Fruit fly (Drosophila melanogaster): ENCODE data around the gene Dip-B.

The Dip-B gene

dm6 chr3R:13782035-13782434, at the start of gene Dip-B:
Gene Dip-B, plus strand, starts transcription at chr3R:13782288.
- TF ChIP-seq D19B (GFP tag; optimal IDR thresholded peaks at IDR 0.05) (peak; percentile 98), stwl (tag; optimal IDR thresholded peaks at IDR 0.05) (no peak), CHES-1-like (GFP tag; optimal IDR thresholded peaks at IDR 0.05) (no peak), chn (GFP tag; optimal IDR thresholded peaks at IDR 0.05) (no peak), nom (GFP tag; optimal IDR thresholded peaks at IDR 0.05) (peak; percentile 35), MBD-R2 (GFP tag; IDR thresholded peaks at IDR 0.05) (peak; percentile 60; the same call in 1 of the 2 replicates), CG5953 (GFP tag; IDR thresholded peaks at IDR 0.05) (no peak), CG4854 (GFP tag; optimal IDR thresholded peaks at IDR 0.05) (peak; percentile 43), CG10274 (GFP tag; optimal IDR thresholded peaks at IDR 0.05) (no peak), crp (GFP tag; optimal IDR thresholded peaks at IDR 0.05) (peak in 1 of 2 experiments; percentile 71), CG6791 (GFP tag; IDR thresholded peaks at IDR 0.05; ENCODE audit: partially characterized antibody) (no peak), CG11247 (GFP tag; IDR thresholded peaks at IDR 0.05) (no peak), pzg (GFP tag; optimal IDR thresholded peaks at IDR 0.05) (peak; percentile 47), gfzf (GFP tag; optimal IDR thresholded peaks at IDR 0.05) (peak; percentile 19), ac (GFP tag; optimal IDR thresholded peaks at IDR 0.05) (no peak), sens (GFP tag) (peak; percentile 66), klu (GFP tag; IDR thresholded peaks at IDR 0.05) (no peak), Dek (tag; optimal IDR thresholded peaks at IDR 0.05) (no peak), ara (GFP tag; IDR thresholded peaks at IDR 0.05) (no peak), chinmo (GFP tag; IDR thresholded peaks at IDR 0.05; ENCODE audit: partially characterized antibody) (0 out of 4 replicates have a peak, but pooled peaks have one; percentile 10), yki (optimal IDR thresholded peaks at IDR 0.05) (no peak), CG7271 (tag; optimal IDR thresholded peaks at IDR 0.05) (no peak), Med (GFP tag) (peak; percentile 60)

dm6 chr3R:13735304-13735898, 46.7 kb upstream of the Dip-B start:
- no peak for TF ChIP-seq bigmax (GFP tag; optimal IDR thresholded peaks at IDR 0.05)
- no peak for TF ChIP-seq Spps (tag; optimal IDR thresholded peaks at IDR 0.05)
- TF ChIP-seq Deaf1 (tag; optimal IDR thresholded peaks at IDR 0.05), result peak; percentile 91
- TF ChIP-seq abd-A (tag; optimal IDR thresholded peaks at IDR 0.05), result peak; percentile 17
- no peak for TF ChIP-seq MESR4 (GFP tag; optimal IDR thresholded peaks at IDR 0.05)
- 0 out of 2 replicates have a peak, but pooled peaks have one; percentile 16 for TF ChIP-seq CG10959 (GFP tag; IDR thresholded peaks at IDR 0.05)
- TF ChIP-seq CG10274 (GFP tag; optimal IDR thresholded peaks at IDR 0.05), result no peak
- 0 out of 2 replicates have a peak, but pooled peaks have one; percentile 23 for TF ChIP-seq Rfx (GFP tag; IDR thresholded peaks at IDR 0.05)
- peak; percentile 68 for TF ChIP-seq CG18476 (GFP tag; optimal IDR thresholded peaks at IDR 0.05)
- TF ChIP-seq CG5953 (GFP tag; IDR thresholded peaks at IDR 0.05), result no peak
- TF ChIP-seq Jarid2 (GFP tag; optimal IDR thresholded peaks at IDR 0.05), result peak; percentile 16
- 0 out of 3 replicates have a peak, but pooled peaks have one; percentile 12 for TF ChIP-seq C15 (GFP tag; IDR thresholded peaks at IDR 0.05)
- TF ChIP-seq Pdp1 (GFP tag; optimal IDR thresholded peaks at IDR 0.05), result peak in 1 of 2 experiments; percentile 64
- TF ChIP-seq CG9817 (tag; optimal IDR thresholded peaks at IDR 0.05), result no peak
- TF ChIP-seq sd (tag; optimal IDR thresholded peaks at IDR 0.05), result no peak
- peak; percentile 71 for TF ChIP-seq Med (GFP tag)
- TF ChIP-seq ewg (GFP tag; optimal IDR thresholded peaks at IDR 0.05), result peak; percentile 36
- TF ChIP-seq dm (GFP tag; optimal IDR thresholded peaks at IDR 0.05), result no peak
- peak; percentile 51; the same call in 2 of the 3 replicates for TF ChIP-seq z (GFP tag; IDR thresholded peaks at IDR 0.05)

Measured in whole organism, embryonic.